Fruit fly (Drosophila melanogaster) whole organism: ENCODE results near the gene Pgd.

Experiments
- CG8478 ChIP-seq: fragments of >200 bp; optimal IDR thresholded peaks from 2 replicates; lab custom pipeline; 2018; ENCODE audit warnings: inconsistent platforms
- EcR ChIP-seq, 2 experiments: fragments of >200 bp; optimal IDR thresholded peaks; 2 replicates each; lab custom pipeline; 2017; ENCODE audit warnings: missing biosample characterization in 2 of 2, missing genetic modification characterization in 2 of 2, missing genetic modification reagents in 2 of 2
- pan ChIP-seq: fragments of >200 bp; optimal IDR thresholded peaks from 2 replicates; lab custom pipeline; 2017
- psq ChIP-seq: fragments of >200 bp; optimal IDR thresholded peaks from 2 replicates; lab custom pipeline; 2017
- usp ChIP-seq: fragments of >200 bp; optimal IDR thresholded peaks from 2 replicates; lab custom pipeline; 2017; ENCODE audit warnings: missing biosample characterization, missing genetic modification characterization, mixed read lengths

- TF ChIP-seq usp (no peak), CG8478 (no peak), psq (no peak), EcR (GFP tag; optimal IDR thresholded peaks at IDR 0.05; lab: Kevin White, UChicago) (no peak), pan (lab: Kevin White, UChicago) (no peak)
These were observed 48.9 kb downstream of the Pgd start, which contains the start of gene CG14053 for dm6 chrX:2193809-2194207.
